Fruit fly (Drosophila melanogaster) S2 (cell line): ENCODE measurements around the gene Wnt5.

ENCODE experiments used
- CG8478 ChIP-seq: fragments of >200 bp; optimal IDR thresholded peaks from 2 replicates; lab custom pipeline; 2018
- CTCF ChIP-seq, 2 experiments: fragments of >200 bp; optimal IDR thresholded peaks; 2 replicates each; lab custom pipeline; 2018

DNA sequence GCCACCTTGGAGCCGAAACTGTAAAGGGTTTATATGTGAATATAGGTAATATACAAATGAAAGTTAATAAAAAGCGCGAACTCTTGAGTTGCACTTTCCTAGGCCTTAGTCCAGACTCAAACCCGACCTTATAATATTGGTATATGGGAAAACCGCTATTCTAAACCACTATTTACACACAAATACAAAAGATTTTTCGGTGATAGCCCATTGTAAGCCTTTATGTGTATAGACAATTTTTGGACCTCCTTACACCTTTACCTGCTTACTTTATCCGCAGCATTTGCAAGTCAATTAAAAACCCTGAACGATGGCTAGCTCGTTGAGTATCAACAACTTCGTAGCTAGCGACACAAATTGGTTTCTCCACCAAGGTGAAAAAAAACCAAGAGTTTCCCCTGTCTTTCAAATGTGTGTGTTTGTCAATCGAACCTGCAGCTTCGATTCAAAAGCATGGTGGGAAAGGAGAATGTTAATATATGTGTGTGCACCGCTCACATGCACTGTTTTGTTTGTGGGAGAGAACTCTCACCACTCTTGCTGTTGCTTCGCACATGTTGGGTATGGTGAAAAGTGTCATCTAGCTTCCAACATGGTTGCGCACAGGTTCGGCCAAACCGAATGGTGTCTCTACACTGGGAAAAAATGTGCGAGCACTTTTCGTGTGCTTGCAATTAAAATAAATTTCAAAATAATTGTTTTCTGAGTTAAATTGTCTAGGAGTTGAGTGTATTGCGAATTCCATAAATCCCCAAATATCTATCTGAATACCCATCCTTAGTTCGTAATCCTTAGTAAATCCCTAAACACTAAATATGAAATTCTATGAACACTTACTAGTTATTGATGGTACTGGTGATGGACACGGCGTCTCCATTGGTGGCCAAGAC is 1.7 kb upstream of the Wnt5 start:
- TF ChIP-seq CG8478 (lab: Kevin White, UChicago) (no peak), CTCF (optimal IDR thresholded peaks at IDR 0.05; lab: Kevin White, UChicago) (no peak)
